Worm (Caenorhabditis elegans): Measurements from ENCODE around the gene btb-20.

- no peak for TF ChIP-seq hlh-30 (tag; optimal IDR thresholded peaks at IDR 0.05; ENCODE audit: insufficient read depth)
- no peak for TF ChIP-seq ceh-9 (tag; optimal IDR thresholded peaks at IDR 0.05)
- no peak for TF ChIP-seq C08G9.2 (tag; optimal IDR thresholded peaks at IDR 0.05)
- TF ChIP-seq zip-5 (tag; optimal IDR thresholded peaks at IDR 0.05) = no peak
Measured at ce11 chrII:14540551-14540950, 17.2 kb upstream of the btb-20 start.
